Worm (Caenorhabditis elegans) whole organism, L1 larva: ENCODE data around the gene M05D6.9.

ENCODE experiments used
- C04F5.9 ChIP-seq: sonication (generic microtip); optimal IDR thresholded peaks from 2 replicates; lab custom pipeline; 2016; ENCODE audit warnings: missing genetic modification characterization, missing compliant biosample characterization
- C16A3.4 ChIP-seq: fragments of 150-350 bp; optimal IDR thresholded peaks from 2 replicates; lab custom pipeline; 2014; ENCODE audit warnings: missing biosample characterization, missing genetic modification characterization
- F16B12.6 ChIP-seq: fragments of 150-350 bp; optimal IDR thresholded peaks from 2 replicates; lab custom pipeline; 2014; ENCODE audit warnings: missing biosample characterization, missing genetic modification characterization
- Y116A8C.19 ChIP-seq: sonication (generic microtip); optimal IDR thresholded peaks from 2 replicates; lab custom pipeline; 2016; ENCODE audit warnings: missing compliant biosample characterization, missing genetic modification characterization, borderline replicate concordance
- aha-1 ChIP-seq: fragments of 150-350 bp; optimal IDR thresholded peaks from 2 replicates; lab custom pipeline; 2014; ENCODE audit warnings: missing biosample characterization, missing genetic modification characterization
- alr-1 ChIP-seq: fragments of 200-800 bp; sonication (Bioruptor generic); optimal IDR thresholded peaks from 2 replicates; lab custom pipeline; 2018; ENCODE audit warnings: borderline replicate concordance, mild to moderate bottlenecking, missing genetic modification characterization, missing compliant biosample characterization
- aly-2 ChIP-seq: fragments of 150-350 bp; optimal IDR thresholded peaks from 2 replicates; lab custom pipeline; 2014; ENCODE audit warnings: missing biosample characterization, missing genetic modification characterization
- ama-1 ChIP-seq: fragments of 150-350 bp; optimal IDR thresholded peaks from 2 replicates; lab custom pipeline; 2014
- blmp-1 ChIP-seq: fragments of 150-350 bp; optimal IDR thresholded peaks from 2 replicates; lab custom pipeline; 2014; ENCODE audit warnings: missing biosample characterization, missing genetic modification characterization
- ceh-63 ChIP-seq: fragments of 200-800 bp; sonication (Bioruptor generic); optimal IDR thresholded peaks from 2 replicates; lab custom pipeline; 2018; ENCODE audit warnings: mild to moderate bottlenecking, missing genetic modification characterization, missing compliant biosample characterization
- ceh-82 ChIP-seq, 3 experiments: fragments of 150-350 bp in 1 of 3; sonication (generic microtip) in 2 of 3; optimal IDR thresholded peaks; 2 replicates each; lab custom pipeline; 2014 to 2017; ENCODE audit warnings: missing biosample characterization in 3 of 3, missing genetic modification characterization in 3 of 3
- dpl-1 ChIP-seq, 3 experiments: fragments of 150-350 bp in 2 of 3; sonication (generic microtip) in 1 of 3; optimal IDR thresholded peaks; 2 replicates each; lab custom pipeline; 2014 to 2017; ENCODE audit warnings: missing biosample characterization in 3 of 3, missing genetic modification characterization in 3 of 3, missing genetic modification reagents in 3 of 3
- dsc-1 ChIP-seq: sonication (generic microtip); optimal IDR thresholded peaks from 2 replicates; lab custom pipeline; 2016; ENCODE audit warnings: mild to moderate bottlenecking, missing genetic modification characterization, missing compliant biosample characterization
- elt-2 ChIP-seq: sonication (generic microtip); optimal IDR thresholded peaks from 2 replicates; lab custom pipeline; 2016; ENCODE audit warnings: missing genetic modification characterization, mild to moderate bottlenecking, inconsistent platforms, missing compliant biosample characterization, missing genetic modification reagents
- elt-3 ChIP-seq, 6 experiments: fragments of 150-350 bp in 1 of 6; sonication (generic microtip); optimal IDR thresholded peaks; 2 replicates each; lab custom pipeline; 2017 to 2018; ENCODE audit warnings: missing biosample characterization in 6 of 6, missing genetic modification characterization in 6 of 6, inconsistent platforms in 1 of 6
- ets-5 ChIP-seq: fragments of 200-800 bp; sonication (Bioruptor generic); IDR thresholded peaks from 2 replicates; pipeline ENCODE4 v1.3.6; 2022; ENCODE audit warnings: missing genetic modification characterization, missing compliant biosample characterization
- fkh-10 ChIP-seq: sonication (generic microtip); optimal IDR thresholded peaks from 2 replicates; lab custom pipeline; 2017; ENCODE audit warnings: missing biosample characterization, missing genetic modification reagents, missing genetic modification characterization
- fkh-8 ChIP-seq: sonication (generic microtip); optimal IDR thresholded peaks from 2 replicates; lab custom pipeline; 2016; ENCODE audit warnings: mild to moderate bottlenecking, missing genetic modification characterization, missing compliant biosample characterization
- hlh-17 ChIP-seq: fragments of 200-800 bp; sonication (Bioruptor generic); optimal IDR thresholded peaks from 2 replicates; lab custom pipeline; 2018; ENCODE audit warnings: missing genetic modification characterization, mild to moderate bottlenecking, missing compliant biosample characterization, moderate library complexity, borderline replicate concordance
- irx-1 ChIP-seq: sonication (generic microtip); optimal IDR thresholded peaks from 2 replicates; lab custom pipeline; 2016; ENCODE audit warnings: missing genetic modification characterization, missing compliant biosample characterization
- isw-1 ChIP-seq: fragments of 200-800 bp; sonication (Bioruptor generic); IDR thresholded peaks from 2 replicates; pipeline ENCODE4 v1.3.6; 2022; ENCODE audit warnings: missing genetic modification characterization, missing compliant biosample characterization
- jun-1 ChIP-seq: fragments of 150-350 bp; optimal IDR thresholded peaks from 2 replicates; lab custom pipeline; 2014; ENCODE audit warnings: missing biosample characterization, missing genetic modification reagents, missing genetic modification characterization
- lin-15B ChIP-seq: fragments of 150-350 bp; sonication (generic microtip); optimal IDR thresholded peaks from 3 replicates; lab custom pipeline; 2014; ENCODE audit warnings: missing biosample characterization, missing genetic modification characterization
- mdl-1 ChIP-seq, 2 experiments: fragments of 150-350 bp; optimal IDR thresholded peaks; 2 replicates each; lab custom pipeline; 2014 to 2017; ENCODE audit warnings: missing biosample characterization in 2 of 2, missing genetic modification characterization in 2 of 2, inconsistent platforms in 1 of 2
- nhr-12 ChIP-seq: sonication (generic microtip); optimal IDR thresholded peaks from 2 replicates; lab custom pipeline; 2017; ENCODE audit warnings: missing biosample characterization, missing genetic modification characterization
- nhr-19 ChIP-seq: fragments of 200-800 bp; sonication (Bioruptor generic); conservative IDR thresholded peaks from 2 replicates; pipeline ENCODE4 v1.3.6; 2022; ENCODE audit warnings: missing genetic modification characterization, missing compliant biosample characterization
- nhr-20 ChIP-seq: sonication (generic microtip); optimal IDR thresholded peaks from 2 replicates; lab custom pipeline; 2016; ENCODE audit warnings: mild to moderate bottlenecking, missing genetic modification characterization, missing compliant biosample characterization
- nhr-47 ChIP-seq: sonication (generic microtip); optimal IDR thresholded peaks from 2 replicates; lab custom pipeline; 2016; ENCODE audit warnings: mild to moderate bottlenecking, missing genetic modification characterization, moderate library complexity, missing compliant biosample characterization
- nhr-71 ChIP-seq: sonication (generic microtip); optimal IDR thresholded peaks from 2 replicates; lab custom pipeline; 2016; ENCODE audit warnings: mild to moderate bottlenecking, missing genetic modification characterization, moderate library complexity, missing compliant biosample characterization
- nhr-85 ChIP-seq: sonication (generic microtip); peaks from one replicate; lab custom pipeline; 2016; ENCODE audit warnings: missing genetic modification characterization, inconsistent platforms, missing compliant biosample characterization
- nhr-90 ChIP-seq: sonication (generic microtip); optimal IDR thresholded peaks from 2 replicates; lab custom pipeline; 2016; ENCODE audit warnings: mild to moderate bottlenecking, missing genetic modification characterization, missing compliant biosample characterization; ENCODE audit not compliant: poor library complexity
- pag-3 ChIP-seq: sonication (generic microtip); optimal IDR thresholded peaks from 2 replicates; lab custom pipeline; 2017; ENCODE audit warnings: missing genetic modification characterization, mild to moderate bottlenecking, missing compliant biosample characterization, antibody characterized with exemption, borderline replicate concordance; ENCODE audit not compliant: insufficient read depth
- pax-3 ChIP-seq: fragments of 200-800 bp; sonication (Bioruptor generic); optimal IDR thresholded peaks from 2 replicates; lab custom pipeline; 2018; ENCODE audit warnings: mild to moderate bottlenecking, missing genetic modification characterization, moderate library complexity, missing compliant biosample characterization
- pqm-1 ChIP-seq: sonication (generic microtip); optimal IDR thresholded peaks from 3 replicates; lab custom pipeline; 2017; ENCODE audit warnings: missing biosample characterization, missing genetic modification characterization
- rnt-1 ChIP-seq: sonication (generic microtip); optimal IDR thresholded peaks from 2 replicates; lab custom pipeline; 2016; ENCODE audit warnings: mild to moderate bottlenecking, missing genetic modification characterization, moderate library complexity, missing compliant biosample characterization
- skn-1 ChIP-seq: fragments of 150-350 bp; optimal IDR thresholded peaks from 2 replicates; lab custom pipeline; 2014; ENCODE audit warnings: missing biosample characterization, missing genetic modification characterization
- snpc-4 ChIP-seq: fragments of 150-350 bp; optimal IDR thresholded peaks from 2 replicates; lab custom pipeline; 2014; ENCODE audit warnings: missing biosample characterization, missing genetic modification characterization
- snu-23 ChIP-seq: sonication (generic microtip); optimal IDR thresholded peaks from 2 replicates; lab custom pipeline; 2016; ENCODE audit warnings: missing genetic modification characterization, missing compliant biosample characterization
- sox-4 ChIP-seq: sonication (generic microtip); optimal IDR thresholded peaks from 2 replicates; lab custom pipeline; 2016; ENCODE audit warnings: missing genetic modification characterization, missing compliant biosample characterization
- sptf-1 ChIP-seq: fragments of 150-350 bp; optimal IDR thresholded peaks from 2 replicates; lab custom pipeline; 2014; ENCODE audit warnings: missing biosample characterization, missing genetic modification characterization
- sup-37 ChIP-seq: fragments of 200-800 bp; sonication (Bioruptor generic); optimal IDR thresholded peaks from 2 replicates; lab custom pipeline; 2018; ENCODE audit warnings: mild to moderate bottlenecking, missing genetic modification characterization, missing compliant biosample characterization
- swsn-7 ChIP-seq: sonication (generic microtip); optimal IDR thresholded peaks from 2 replicates; lab custom pipeline; 2016; ENCODE audit warnings: missing genetic modification characterization, missing compliant biosample characterization
- tbx-2 ChIP-seq: sonication (generic microtip); optimal IDR thresholded peaks from 2 replicates; lab custom pipeline; 2016; ENCODE audit warnings: missing genetic modification characterization, missing compliant biosample characterization
- tlp-1 ChIP-seq: fragments of 150-350 bp; optimal IDR thresholded peaks from 2 replicates; lab custom pipeline; 2014; ENCODE audit warnings: missing biosample characterization, missing genetic modification characterization
- unc-130 ChIP-seq: fragments of 150-350 bp; optimal IDR thresholded peaks from 2 replicates; lab custom pipeline; 2017; ENCODE audit warnings: missing biosample characterization, missing genetic modification characterization, inconsistent platforms
- unc-30 ChIP-seq: sonication (generic microtip); optimal IDR thresholded peaks from 2 replicates; lab custom pipeline; 2017; ENCODE audit warnings: missing biosample characterization, missing genetic modification characterization
- unc-62 ChIP-seq: fragments of 150-350 bp; optimal IDR thresholded peaks from 2 replicates; lab custom pipeline; 2014; ENCODE audit warnings: missing biosample characterization, missing genetic modification reagents, missing genetic modification characterization
- unc-86 ChIP-seq: sonication (generic microtip); optimal IDR thresholded peaks from 2 replicates; lab custom pipeline; 2016; ENCODE audit warnings: missing genetic modification characterization, missing compliant biosample characterization
- unc-98 ChIP-seq: fragments of 200-800 bp; sonication (Bioruptor generic); IDR thresholded peaks from 2 replicates; pipeline ENCODE4 v1.3.6; 2022; ENCODE audit warnings: missing genetic modification characterization, missing compliant biosample characterization
- xbp-1 ChIP-seq: sonication (generic microtip); optimal IDR thresholded peaks from 2 replicates; lab custom pipeline; 2016; ENCODE audit warnings: missing genetic modification characterization, missing compliant biosample characterization
- zip-4 ChIP-seq: fragments of 200-800 bp; sonication (Bioruptor generic); optimal IDR thresholded peaks from 2 replicates; lab custom pipeline; 2018; ENCODE audit warnings: mild to moderate bottlenecking, missing genetic modification characterization, moderate library complexity, missing compliant biosample characterization
- ztf-11 ChIP-seq, 2 experiments: sonication (generic microtip); optimal IDR thresholded peaks; 2 replicates each; lab custom pipeline; 2016 to 2017; ENCODE audit warnings: missing genetic modification characterization in 2 of 2, missing biosample characterization in 1 of 2, missing compliant biosample characterization in 1 of 2
- ztf-4 ChIP-seq: fragments of 150-350 bp; optimal IDR thresholded peaks from 2 replicates; lab custom pipeline; 2014; ENCODE audit warnings: missing biosample characterization, missing genetic modification characterization

Gene M05D6.9

DNA sequence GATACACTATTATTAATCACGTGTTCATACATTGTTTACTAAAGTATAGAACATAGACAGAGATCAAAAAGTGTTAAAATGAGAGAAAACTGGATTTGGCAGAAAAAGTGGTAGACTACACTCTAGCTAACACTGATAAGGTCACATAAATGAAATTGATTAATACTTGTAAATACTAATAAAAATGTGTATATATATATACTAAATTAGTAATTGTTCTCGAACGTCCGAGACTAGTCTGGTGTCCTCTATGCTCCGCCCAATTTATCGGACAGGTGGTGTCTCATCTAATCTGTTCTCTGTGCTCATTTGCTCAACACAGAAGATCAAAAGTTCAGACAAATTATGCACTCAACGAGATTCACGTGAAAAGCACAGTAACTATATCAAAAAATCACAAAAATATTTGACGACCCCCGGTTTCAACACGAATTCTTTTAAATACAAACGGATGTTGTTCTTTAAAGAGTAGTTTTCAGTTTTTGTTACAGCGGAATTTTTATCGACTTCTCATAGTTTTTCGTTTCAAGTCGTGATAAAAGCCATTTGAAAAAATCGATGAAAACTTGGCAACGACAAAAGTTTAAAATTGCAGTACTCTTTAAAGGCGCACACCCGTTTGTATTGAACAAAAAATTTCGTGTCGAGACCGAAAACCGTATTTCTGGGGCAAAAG, 12.9 kb upstream of the M05D6.9 start:
- no peak for TF ChIP-seq snpc-4 (tag; lab: Kevin White, UChicago)
- TF ChIP-seq dpl-1 (GFP tag; optimal IDR thresholded peaks at IDR 0.05; lab: Kevin White, UChicago) = no peak
- no peak for TF ChIP-seq sptf-1 (tag; lab: Kevin White, UChicago)
- TF ChIP-seq rnt-1 (tag; lab: Kevin White, UChicago) = peak; percentile 41
- no peak for TF ChIP-seq nhr-12
- TF ChIP-seq zip-4 (GFP tag; lab: Kevin White, UChicago) = no peak
- peak; percentile 2 for TF ChIP-seq C16A3.4 (tag; lab: Kevin White, UChicago)
- no peak for TF ChIP-seq pag-3
- no peak for TF ChIP-seq unc-86 (tag; lab: Kevin White, UChicago)
- TF ChIP-seq unc-98 (GFP tag; lab: Robert Waterston, UW) = no peak
- no peak for TF ChIP-seq pax-3 (tag; lab: Kevin White, UChicago)
- TF ChIP-seq sox-4 (tag; lab: Kevin White, UChicago) = no peak
- peak; percentile 12 for TF ChIP-seq unc-130 (tag; lab: Kevin White, UChicago)
- no peak for TF ChIP-seq tbx-2 (tag; lab: Kevin White, UChicago)
- peak in 1 of 6 experiments; percentile 41 for TF ChIP-seq elt-3 (tag; optimal IDR thresholded peaks at IDR 0.05; lab: Kevin White, UChicago)
- TF ChIP-seq dsc-1 (tag; lab: Kevin White, UChicago) = peak; percentile 13
- no peak for TF ChIP-seq nhr-90
- TF ChIP-seq nhr-19 (GFP tag; lab: Robert Waterston, UW) = peak; percentile 82
- no peak for TF ChIP-seq aha-1
- peak; percentile 48 for TF ChIP-seq fkh-8
- TF ChIP-seq sup-37 (GFP tag; lab: Kevin White, UChicago) = no peak
- TF ChIP-seq irx-1 (tag; lab: Kevin White, UChicago) = no peak
- TF ChIP-seq mdl-1 (tag; optimal IDR thresholded peaks at IDR 0.05; lab: Kevin White, UChicago) = no peak
- no peak for TF ChIP-seq fkh-10 (GFP tag; lab: Kevin White, UChicago)
- no peak for TF ChIP-seq unc-62
- no peak for TF ChIP-seq blmp-1 (tag; lab: Kevin White, UChicago)
- no peak for TF ChIP-seq elt-2 (tag; lab: Kevin White, UChicago)
- peak; percentile 34 for TF ChIP-seq snu-23
- peak; percentile 76 for TF ChIP-seq nhr-71 (tag; lab: Kevin White, UChicago)
- no peak for TF ChIP-seq lin-15B
- no peak for TF ChIP-seq hlh-17
- no peak for TF ChIP-seq ets-5 (GFP tag; lab: Robert Waterston, UW)
- peak; percentile 82 for TF ChIP-seq nhr-20 (tag; lab: Kevin White, UChicago)
- TF ChIP-seq alr-1 (tag; lab: Kevin White, UChicago) = no peak
- TF ChIP-seq F16B12.6 (tag; lab: Kevin White, UChicago) = no peak
- no peak for TF ChIP-seq C04F5.9 (tag; lab: Kevin White, UChicago)
- no peak for TF ChIP-seq swsn-7
- no peak for TF ChIP-seq unc-30 (tag; lab: Kevin White, UChicago)
- TF ChIP-seq ceh-82 (tag; optimal IDR thresholded peaks at IDR 0.05; lab: Kevin White, UChicago) = no peak
- no peak for TF ChIP-seq isw-1 (GFP tag; lab: Robert Waterston, UW)
- TF ChIP-seq nhr-85 (tag; lab: Kevin White, UChicago) = no peak
- no peak for TF ChIP-seq aly-2 (tag; lab: Kevin White, UChicago)
- no peak for TF ChIP-seq pqm-1 (tag; lab: Kevin White, UChicago)
- TF ChIP-seq xbp-1 (tag; lab: Kevin White, UChicago) = no peak
- TF ChIP-seq nhr-47 (tag; lab: Kevin White, UChicago) = no peak
- TF ChIP-seq skn-1 (tag; lab: Kevin White, UChicago) = peak; percentile 9
- TF ChIP-seq ztf-11 (tag; optimal IDR thresholded peaks at IDR 0.05; lab: Kevin White, UChicago) = no peak
- TF ChIP-seq Y116A8C.19 (tag; lab: Kevin White, UChicago) = no peak
- TF ChIP-seq ama-1 (lab: Kevin White, UChicago) = no peak
- no peak for TF ChIP-seq jun-1
- TF ChIP-seq tlp-1 (tag; lab: Kevin White, UChicago) = no peak
- no peak for TF ChIP-seq ceh-63 (GFP tag; lab: Kevin White, UChicago)
- TF ChIP-seq ztf-4 (tag; lab: Kevin White, UChicago) = peak; percentile 50
